Worm (Caenorhabditis elegans) whole organism, L3 larva: ENCODE data around the gene hbl-1.

Experiments
- R02D3.7 ChIP-seq: fragments of 150-350 bp; optimal IDR thresholded peaks from 2 replicates; lab custom pipeline; 2014; ENCODE audit warnings: missing biosample characterization, missing genetic modification characterization
- ceh-28 ChIP-seq: fragments of 150-350 bp; optimal IDR thresholded peaks from 2 replicates; lab custom pipeline; 2014; ENCODE audit warnings: missing biosample characterization, missing genetic modification reagents, missing genetic modification characterization
- ceh-82 ChIP-seq: fragments of 150-350 bp; optimal IDR thresholded peaks from 2 replicates; lab custom pipeline; 2014; ENCODE audit warnings: missing biosample characterization, missing genetic modification characterization
- ceh-9 ChIP-seq: sonication (generic microtip); optimal IDR thresholded peaks from 2 replicates; lab custom pipeline; 2018; ENCODE audit warnings: missing biosample characterization, missing genetic modification characterization
- daf-12 ChIP-seq: fragments of 150-350 bp; optimal IDR thresholded peaks from 2 replicates; lab custom pipeline; 2014; ENCODE audit warnings: missing biosample characterization, missing genetic modification reagents, missing genetic modification characterization
- egl-27 ChIP-seq: sonication (generic microtip); optimal IDR thresholded peaks from 4 replicates; lab custom pipeline; 2017; ENCODE audit warnings: missing biosample characterization, missing genetic modification reagents, missing genetic modification characterization
- egl-5 ChIP-seq: fragments of 150-350 bp; optimal IDR thresholded peaks from 2 replicates; lab custom pipeline; 2017; ENCODE audit warnings: missing biosample characterization, missing genetic modification reagents, missing genetic modification characterization, inconsistent platforms
- elt-1 ChIP-seq: fragments of 150-350 bp; optimal IDR thresholded peaks from 2 replicates; lab custom pipeline; 2014; ENCODE audit warnings: missing biosample characterization, missing genetic modification characterization
- elt-2 ChIP-seq: sonication (generic microtip); optimal IDR thresholded peaks from 2 replicates; lab custom pipeline; 2016; ENCODE audit warnings: missing genetic modification reagents, mild to moderate bottlenecking, missing genetic modification characterization, missing compliant biosample characterization
- elt-3 ChIP-seq, 3 experiments: fragments of 150-350 bp in 1 of 3; sonication (generic microtip) in 2 of 3; optimal IDR thresholded peaks; 2 replicates in 2 of 3; 4 replicates in 1 of 3; lab custom pipeline; 2014 to 2017; ENCODE audit warnings: missing biosample characterization in 3 of 3, missing genetic modification characterization in 3 of 3
- eor-1 ChIP-seq, 2 experiments: fragments of 150-350 bp; optimal IDR thresholded peaks; 2 replicates each; lab custom pipeline; 2014 to 2018; ENCODE audit warnings: missing biosample characterization in 2 of 2, missing genetic modification characterization in 2 of 2
- fkh-10 ChIP-seq: sonication (generic microtip); optimal IDR thresholded peaks from 2 replicates; lab custom pipeline; 2017; ENCODE audit warnings: missing biosample characterization, missing genetic modification reagents, missing genetic modification characterization
- fkh-2 ChIP-seq: fragments of 150-350 bp; optimal IDR thresholded peaks from 2 replicates; lab custom pipeline; 2014; ENCODE audit warnings: missing biosample characterization, missing genetic modification reagents, missing genetic modification characterization
- hmg-11 ChIP-seq: sonication (generic microtip); optimal IDR thresholded peaks from 2 replicates; lab custom pipeline; 2016; ENCODE audit warnings: missing genetic modification characterization, missing compliant biosample characterization
- jun-1 ChIP-seq: fragments of 150-350 bp; optimal IDR thresholded peaks from 2 replicates; lab custom pipeline; 2014; ENCODE audit warnings: missing biosample characterization, missing genetic modification reagents, missing genetic modification characterization
- lin-15B ChIP-seq: fragments of 150-350 bp; optimal IDR thresholded peaks from 2 replicates; lab custom pipeline; 2014; ENCODE audit warnings: missing biosample characterization, missing genetic modification characterization
- lin-39 ChIP-seq: fragments of 150-350 bp; optimal IDR thresholded peaks from 2 replicates; lab custom pipeline; 2018; ENCODE audit warnings: missing biosample characterization, missing genetic modification reagents, missing genetic modification characterization
- lsy-12 ChIP-seq: sonication (generic microtip); optimal IDR thresholded peaks from 2 replicates; lab custom pipeline; 2016; ENCODE audit warnings: mild to moderate bottlenecking, missing genetic modification characterization, missing compliant biosample characterization
- mdl-1 ChIP-seq: fragments of 150-350 bp; optimal IDR thresholded peaks from 2 replicates; lab custom pipeline; 2014; ENCODE audit warnings: missing biosample characterization, missing genetic modification characterization
- nfya-1 ChIP-seq: sonication (generic microtip); optimal IDR thresholded peaks from 2 replicates; lab custom pipeline; 2017; ENCODE audit warnings: missing genetic modification characterization, mild to moderate bottlenecking, missing compliant biosample characterization, antibody characterized with exemption, moderate library complexity; ENCODE audit not compliant: insufficient read depth
- nhr-11 ChIP-seq: fragments of 150-350 bp; optimal IDR thresholded peaks from 2 replicates; lab custom pipeline; 2014; ENCODE audit warnings: missing biosample characterization, missing genetic modification characterization
- nhr-12 ChIP-seq: fragments of 150-350 bp; optimal IDR thresholded peaks from 2 replicates; lab custom pipeline; 2014; ENCODE audit warnings: missing biosample characterization, missing genetic modification characterization
- nhr-23 ChIP-seq: fragments of 150-350 bp; optimal IDR thresholded peaks from 2 replicates; lab custom pipeline; 2014; ENCODE audit warnings: missing biosample characterization, missing genetic modification reagents, missing genetic modification characterization
- nhr-237 ChIP-seq: fragments of 150-350 bp; optimal IDR thresholded peaks from 2 replicates; lab custom pipeline; 2014; ENCODE audit warnings: missing biosample characterization, missing genetic modification characterization
- nhr-25 ChIP-seq: sonication (generic microtip); optimal IDR thresholded peaks from 2 replicates; lab custom pipeline; 2017; ENCODE audit warnings: missing biosample characterization, missing genetic modification characterization
- nhr-43 ChIP-seq: sonication (generic microtip); optimal IDR thresholded peaks from 2 replicates; lab custom pipeline; 2016; ENCODE audit warnings: mild to moderate bottlenecking, missing genetic modification characterization, missing compliant biosample characterization; ENCODE audit not compliant: poor library complexity, severe bottlenecking
- nhr-67 ChIP-seq: fragments of 150-350 bp; optimal IDR thresholded peaks from 2 replicates; lab custom pipeline; 2014; ENCODE audit warnings: missing biosample characterization, missing genetic modification characterization
- nhr-77 ChIP-seq: fragments of 150-350 bp; optimal IDR thresholded peaks from 2 replicates; lab custom pipeline; 2014; ENCODE audit warnings: missing biosample characterization, missing genetic modification characterization
- pha-4 ChIP-seq: fragments of 150-350 bp; optimal IDR thresholded peaks from 2 replicates; lab custom pipeline; 2014; ENCODE audit warnings: missing biosample characterization, missing genetic modification reagents, missing genetic modification characterization
- pqm-1 ChIP-seq: fragments of 150-350 bp; optimal IDR thresholded peaks from 2 replicates; lab custom pipeline; 2017; ENCODE audit warnings: missing biosample characterization, missing genetic modification characterization, inconsistent platforms
- skn-1 ChIP-seq: fragments of 150-350 bp; optimal IDR thresholded peaks from 2 replicates; lab custom pipeline; 2014; ENCODE audit warnings: missing biosample characterization, missing genetic modification characterization
- snpc-4 ChIP-seq: fragments of 150-350 bp; optimal IDR thresholded peaks from 2 replicates; lab custom pipeline; 2014; ENCODE audit warnings: missing biosample characterization, missing genetic modification characterization
- tbx-2 ChIP-seq: sonication (generic microtip); optimal IDR thresholded peaks from 2 replicates; lab custom pipeline; 2016; ENCODE audit warnings: mild to moderate bottlenecking, missing genetic modification characterization, missing compliant biosample characterization
- unc-62 ChIP-seq: fragments of 150-350 bp; sonication (generic microtip); optimal IDR thresholded peaks from 4 replicates; lab custom pipeline; 2014; ENCODE audit warnings: missing biosample characterization, missing genetic modification reagents, missing genetic modification characterization
- zag-1 ChIP-seq: fragments of 150-350 bp; optimal IDR thresholded peaks from 2 replicates; lab custom pipeline; 2014; ENCODE audit warnings: missing biosample characterization, missing genetic modification characterization
- ztf-4 ChIP-seq: fragments of 150-350 bp; optimal IDR thresholded peaks from 2 replicates; lab custom pipeline; 2014; ENCODE audit warnings: missing biosample characterization, missing genetic modification characterization

hbl-1 gene

ce11 chrX:5831827-5832226, 9.9 kb downstream of the hbl-1 start:
- TF ChIP-seq egl-27 (tag; lab: Kevin White, UChicago) (no peak), elt-3 (tag; optimal IDR thresholded peaks at IDR 0.05; lab: Kevin White, UChicago) (no peak), nhr-43 (tag; lab: Kevin White, UChicago) (no peak), pqm-1 (tag; lab: Kevin White, UChicago) (peak; percentile 63), ceh-9 (no peak), lsy-12 (tag; lab: Kevin White, UChicago) (no peak), lin-39 (tag; lab: Kevin White, UChicago) (no peak), elt-1 (no peak), fkh-10 (no peak), fkh-2 (tag; lab: Kevin White, UChicago) (no peak), nhr-67 (tag; lab: Kevin White, UChicago) (no peak), egl-5 (tag; lab: Kevin White, UChicago) (no peak), unc-62 (GFP tag; lab: Kevin White, UChicago) (no peak), tbx-2 (tag; lab: Kevin White, UChicago) (no peak), jun-1 (peak; percentile 14), ceh-28 (no peak), zag-1 (no peak), daf-12 (tag; lab: Kevin White, UChicago) (no peak), nhr-77 (tag; lab: Kevin White, UChicago) (no peak), mdl-1 (tag; lab: Kevin White, UChicago) (no peak), eor-1 (tag; optimal IDR thresholded peaks at IDR 0.05; lab: Kevin White, UChicago) (no peak), R02D3.7 (tag; lab: Kevin White, UChicago) (no peak), elt-2 (tag; lab: Kevin White, UChicago) (peak; percentile 50), ceh-82 (tag; lab: Kevin White, UChicago) (no peak), skn-1 (tag; lab: Kevin White, UChicago) (no peak)

DNA sequence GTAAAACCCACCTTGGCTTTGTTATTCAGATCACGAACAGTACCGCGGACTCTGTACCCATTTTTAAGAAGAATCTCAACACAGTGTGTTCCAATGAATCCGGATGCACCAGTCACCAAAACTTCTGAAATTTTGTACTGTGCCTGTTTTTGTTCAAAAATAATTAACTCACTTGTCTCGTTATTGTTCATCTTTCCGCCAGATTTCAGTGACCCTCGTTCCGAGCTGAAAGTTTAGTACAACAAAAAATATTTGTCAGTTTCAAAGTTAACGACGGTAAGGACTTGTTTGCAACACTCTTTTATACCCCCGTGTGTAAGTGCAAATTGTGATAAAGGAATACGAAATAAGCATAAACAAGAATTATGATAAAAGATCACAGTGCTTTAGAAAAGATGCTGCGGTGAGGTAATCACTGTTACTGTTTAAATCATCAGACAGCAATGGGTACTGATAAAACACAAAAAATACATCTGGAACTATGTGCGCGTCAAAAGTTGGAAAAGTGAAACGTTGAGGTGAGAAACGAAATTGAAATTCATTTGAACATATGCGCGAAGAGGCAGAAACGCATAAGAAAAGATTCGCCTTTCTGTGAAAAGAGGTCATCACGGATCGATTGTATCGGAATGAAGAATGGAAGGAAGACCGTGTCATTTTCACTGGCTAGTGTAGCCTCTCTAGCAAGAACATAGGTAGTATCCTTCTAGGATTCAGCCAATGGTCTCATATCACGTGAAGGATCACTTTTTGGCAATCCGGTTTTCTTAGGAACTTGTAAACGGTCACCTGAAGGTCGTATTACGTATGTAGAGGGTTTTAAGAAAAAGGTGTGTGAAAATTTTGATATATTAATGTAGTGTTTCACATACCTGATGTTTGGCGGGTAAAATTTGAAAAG, 12.9 kb downstream of the hbl-1 start, which contains the start of gene F13D11.4:
Gene F13D11.4, minus strand, starts transcription at position 225 of the 901 bp plus-strand sequence.
- TF ChIP-seq fkh-2 (tag; lab: Kevin White, UChicago) (no peak), ceh-28 (peak; percentile 36), elt-2 (tag; lab: Kevin White, UChicago) (peak; percentile 64), nhr-43 (tag; lab: Kevin White, UChicago) (no peak), snpc-4 (no peak), pqm-1 (tag; lab: Kevin White, UChicago) (peak; percentile 81), ceh-82 (tag; lab: Kevin White, UChicago) (no peak), ztf-4 (tag; lab: Kevin White, UChicago) (no peak), nhr-25 (tag; lab: Kevin White, UChicago) (peak; percentile 79), nhr-23 (peak; percentile 87), pha-4 (tag; lab: Kevin White, UChicago) (peak; percentile 17), elt-3 (tag; optimal IDR thresholded peaks at IDR 0.05; lab: Kevin White, UChicago) (no peak)

- TF ChIP-seq mdl-1 (tag; lab: Kevin White, UChicago) (no peak), lin-39 (tag; lab: Kevin White, UChicago) (no peak), elt-3 (tag; optimal IDR thresholded peaks at IDR 0.05; lab: Kevin White, UChicago) (no peak)
Observed at ce11 chrX:5836527-5836926, 14.6 kb downstream of the hbl-1 start.

DNA sequence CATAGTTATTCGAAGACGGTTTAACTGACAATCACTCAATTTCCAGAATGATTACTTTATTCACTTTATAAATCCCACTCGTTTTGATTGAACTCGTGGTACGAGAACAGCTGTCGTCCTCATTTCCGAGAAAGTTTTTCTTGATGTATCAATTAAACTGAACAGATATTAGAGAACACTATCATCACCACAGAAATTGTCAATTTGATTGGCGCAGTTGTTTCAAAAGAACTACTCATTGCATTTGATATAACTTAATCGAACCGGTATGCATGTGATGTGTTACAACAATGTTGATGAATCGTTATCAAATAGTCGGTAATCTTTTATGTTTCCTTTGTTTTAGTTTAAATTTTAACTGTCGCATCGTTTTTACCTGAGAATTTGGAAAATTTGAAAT, 15.1 kb downstream of the hbl-1 start:
- peak; percentile 23 for TF ChIP-seq egl-5 (tag; lab: Kevin White, UChicago)
- TF ChIP-seq nhr-12 (tag; lab: Kevin White, UChicago) = no peak
- peak; percentile 24 for TF ChIP-seq nfya-1 (tag; lab: Kevin White, UChicago)
- TF ChIP-seq nhr-11 = peak; percentile 14
- no peak for TF ChIP-seq eor-1 (tag; optimal IDR thresholded peaks at IDR 0.05; lab: Kevin White, UChicago)
- TF ChIP-seq nhr-77 (tag; lab: Kevin White, UChicago) = no peak
- no peak for TF ChIP-seq lin-39 (tag; lab: Kevin White, UChicago)
- TF ChIP-seq lin-15B = no peak
- TF ChIP-seq hmg-11 (tag; lab: Kevin White, UChicago) = no peak
- no peak for TF ChIP-seq nhr-67 (tag; lab: Kevin White, UChicago)
- TF ChIP-seq ztf-4 (tag; lab: Kevin White, UChicago) = no peak
- no peak for TF ChIP-seq nhr-237 (tag; lab: Kevin White, UChicago)
- no peak for TF ChIP-seq snpc-4
- TF ChIP-seq elt-3 (tag; optimal IDR thresholded peaks at IDR 0.05; lab: Kevin White, UChicago) = no peak
- TF ChIP-seq skn-1 (tag; lab: Kevin White, UChicago) = no peak
- TF ChIP-seq, all 47 proteins: peak for 3
